Fruit fly (Drosophila melanogaster) whole organism, embryonic: ENCODE measurements around the gene aop.

Experiments
- Antp ChIP-seq: fragments of 200-800 bp; sonication (Bioruptor generic); optimal IDR thresholded peaks from 3 replicates; lab custom pipeline; 2016; ENCODE audit warnings: missing biosample characterization, missing genetic modification characterization
- Bdp1 ChIP-seq: fragments of 200-800 bp; sonication (Bioruptor generic); optimal IDR thresholded peaks from 3 replicates; lab custom pipeline; 2016; ENCODE audit warnings: missing biosample characterization, missing genetic modification characterization
- Bgb ChIP-seq: fragments of 200-800 bp; sonication (Bioruptor generic); IDR thresholded peaks from 2 replicates; pipeline ENCODE4 v1.3.6; 2022; ENCODE audit warnings: missing biosample characterization, missing genetic modification characterization; ENCODE audit not compliant: partially characterized antibody
- CG10462 ChIP-seq: fragments of 200-800 bp; sonication (Bioruptor generic); optimal IDR thresholded peaks from 2 replicates; lab custom pipeline; 2016; ENCODE audit warnings: missing biosample characterization, missing genetic modification characterization
- CG11723 ChIP-seq: fragments of 200-800 bp; sonication (Bioruptor generic); optimal IDR thresholded peaks from 2 replicates; lab custom pipeline; 2017; ENCODE audit warnings: missing biosample characterization, mild to moderate bottlenecking, missing genetic modification characterization
- CG1529 ChIP-seq: fragments of 200-800 bp; sonication (Bioruptor generic); optimal IDR thresholded peaks from 3 replicates; lab custom pipeline; 2018; ENCODE audit warnings: missing biosample characterization, missing genetic modification characterization
- CG16779 ChIP-seq: fragments of 200-800 bp; sonication (Bioruptor generic); IDR thresholded peaks from 2 replicates; pipeline ENCODE4 v1.3.6; 2022; ENCODE audit warnings: missing biosample characterization, missing genetic modification characterization
- CG2120 ChIP-seq: fragments of 200-800 bp; sonication (Bioruptor generic); optimal IDR thresholded peaks from 3 replicates; lab custom pipeline; 2016; ENCODE audit warnings: missing biosample characterization, missing genetic modification characterization
- CG2202 ChIP-seq: fragments of 200-800 bp; sonication (Bioruptor generic); optimal IDR thresholded peaks from 2 replicates; lab custom pipeline; 2018; ENCODE audit warnings: missing biosample characterization, mild to moderate bottlenecking, missing genetic modification characterization
- CG32772 ChIP-seq: fragments of 200-800 bp; sonication (Bioruptor generic); IDR thresholded peaks from 2 replicates; pipeline ENCODE4 v1.3.6; 2022; ENCODE audit warnings: missing biosample characterization, missing genetic modification characterization
- CG34422 ChIP-seq: fragments of 200-800 bp; sonication (Bioruptor generic); IDR thresholded peaks from 3 replicates; pipeline ENCODE4 v1.3.6; 2022; ENCODE audit warnings: missing biosample characterization, missing genetic modification characterization
- CG42726 ChIP-seq: fragments of 200-800 bp; sonication (Bioruptor generic); IDR thresholded peaks from 2 replicates; pipeline ENCODE4 v1.3.6; 2022; ENCODE audit warnings: missing biosample characterization, missing genetic modification characterization; ENCODE audit not compliant: partially characterized antibody
- CG4424 ChIP-seq: fragments of 200-800 bp; sonication (Bioruptor generic); optimal IDR thresholded peaks from 3 replicates; lab custom pipeline; 2016; ENCODE audit warnings: missing biosample characterization, missing genetic modification characterization
- CG4617 ChIP-seq: fragments of 200-800 bp; sonication (Bioruptor generic); optimal IDR thresholded peaks from 3 replicates; lab custom pipeline; 2016; ENCODE audit warnings: missing biosample characterization, missing genetic modification characterization, borderline replicate concordance
- CG4820 ChIP-seq: fragments of 200-800 bp; sonication (Bioruptor generic); optimal IDR thresholded peaks from 3 replicates; lab custom pipeline; 2016; ENCODE audit warnings: missing biosample characterization, missing genetic modification characterization
- CG6854 ChIP-seq: fragments of 200-800 bp; sonication (Bioruptor generic); optimal IDR thresholded peaks from 3 replicates; lab custom pipeline; 2017; ENCODE audit warnings: missing biosample characterization, mild to moderate bottlenecking, missing genetic modification characterization
- CG7745 ChIP-seq: fragments of 200-800 bp; sonication (Bioruptor generic); optimal IDR thresholded peaks from 2 replicates; lab custom pipeline; 2018; ENCODE audit warnings: missing biosample characterization, mild to moderate bottlenecking, missing genetic modification characterization, moderate library complexity
- CG7963 ChIP-seq: fragments of 200-800 bp; sonication (Bioruptor generic); IDR thresholded peaks from 3 replicates; pipeline ENCODE4 v1.3.6; 2022; ENCODE audit warnings: missing biosample characterization, missing genetic modification characterization; ENCODE audit not compliant: partially characterized antibody
- CG8359 ChIP-seq: fragments of 200-800 bp; sonication (Bioruptor generic); optimal IDR thresholded peaks from 2 replicates; lab custom pipeline; 2017; ENCODE audit warnings: missing biosample characterization, mild to moderate bottlenecking, missing genetic modification characterization, borderline replicate concordance
- CG9932 ChIP-seq: fragments of 200-800 bp; sonication (Bioruptor generic); IDR thresholded peaks from 2 replicates; pipeline ENCODE4 v1.3.6; 2022; ENCODE audit warnings: missing biosample characterization, missing genetic modification characterization
- CTCF ChIP-seq: fragments of 200-800 bp; sonication (Bioruptor generic); optimal IDR thresholded peaks from 2 replicates; lab custom pipeline; 2017; ENCODE audit warnings: missing biosample characterization, mild to moderate bottlenecking, missing genetic modification characterization, moderate library complexity
- D ChIP-seq, 2 experiments: fragments of 200-800 bp in 1 of 2; fragments of >200 bp in 1 of 2; sonication (Bioruptor generic) in 1 of 2; optimal IDR thresholded peaks; 2 replicates in 1 of 2; 3 replicates in 1 of 2; lab custom pipeline; 2017; ENCODE audit warnings: mild to moderate bottlenecking in 1 of 2, missing biosample characterization in 1 of 2, missing genetic modification characterization in 1 of 2, missing genetic modification reagents in 1 of 2
- Dbx ChIP-seq: fragments of 200-800 bp; sonication (Bioruptor generic); IDR thresholded peaks from 3 replicates; pipeline ENCODE4 v1.3.6; 2022; ENCODE audit warnings: missing biosample characterization, missing genetic modification characterization
- Deaf1 ChIP-seq: fragments of 200-800 bp; optimal IDR thresholded peaks from 3 replicates; lab custom pipeline; 2019; ENCODE audit warnings: missing biosample characterization, mild to moderate bottlenecking, missing genetic modification characterization, moderate library complexity
- GATAe ChIP-seq: fragments of 200-800 bp; sonication (Bioruptor generic); conservative IDR thresholded peaks from 2 replicates; pipeline ENCODE4 v1.3.6; 2022; ENCODE audit warnings: missing biosample characterization, missing genetic modification characterization
- HLH3B ChIP-seq: fragments of 200-800 bp; sonication (Bioruptor generic); IDR thresholded peaks from 2 replicates; pipeline ENCODE4 v1.3.6; 2022; ENCODE audit warnings: missing biosample characterization, missing genetic modification characterization
- HLH4C ChIP-seq: fragments of 200-800 bp; sonication (Bioruptor generic); IDR thresholded peaks from 3 replicates; pipeline ENCODE4 v1.3.6; 2022; ENCODE audit warnings: missing biosample characterization, missing genetic modification characterization; ENCODE audit not compliant: partially characterized antibody
- Hr3 ChIP-seq: fragments of 200-800 bp; sonication (Bioruptor generic); optimal IDR thresholded peaks from 3 replicates; lab custom pipeline; 2016; ENCODE audit warnings: missing biosample characterization, missing genetic modification characterization
- Hr39 ChIP-seq: fragments of >200 bp; optimal IDR thresholded peaks from 2 replicates; lab custom pipeline; 2017
- NK7.1 ChIP-seq: fragments of 200-800 bp; sonication (Bioruptor generic); optimal IDR thresholded peaks from 3 replicates; lab custom pipeline; 2016; ENCODE audit warnings: missing biosample characterization, missing genetic modification characterization
- Nf-YA ChIP-seq: fragments of 200-800 bp; sonication (Bioruptor generic); IDR thresholded peaks from 2 replicates; pipeline ENCODE4 v1.3.6; 2022; ENCODE audit warnings: missing biosample characterization, missing genetic modification characterization
- az2 ChIP-seq: fragments of 200-800 bp; sonication (Bioruptor generic); optimal IDR thresholded peaks from 3 replicates; lab custom pipeline; 2016; ENCODE audit warnings: missing biosample characterization, missing genetic modification characterization
- cato ChIP-seq: fragments of 200-800 bp; sonication (Bioruptor generic); optimal IDR thresholded peaks from 2 replicates; lab custom pipeline; 2016; ENCODE audit warnings: missing biosample characterization, missing genetic modification characterization, borderline replicate concordance
- chm ChIP-seq: fragments of 200-800 bp; sonication (Bioruptor generic); IDR thresholded peaks from 2 replicates; pipeline ENCODE4 v1.3.6; 2022; ENCODE audit warnings: missing biosample characterization, missing genetic modification characterization
- cwo ChIP-seq: fragments of 200-800 bp; sonication (Bioruptor generic); optimal IDR thresholded peaks from 3 replicates; lab custom pipeline; 2017; ENCODE audit warnings: missing biosample characterization, missing genetic modification characterization, mild to moderate bottlenecking, moderate library complexity, missing genetic modification reagents
- dmrt11E ChIP-seq: fragments of 200-800 bp; sonication (Bioruptor generic); optimal IDR thresholded peaks from 3 replicates; lab custom pipeline; 2018; ENCODE audit warnings: missing biosample characterization, mild to moderate bottlenecking, missing genetic modification characterization, moderate library complexity
- esg ChIP-seq: fragments of 200-800 bp; sonication (Bioruptor generic); conservative IDR thresholded peaks from 2 replicates; pipeline ENCODE4 v1.3.6; 2022; ENCODE audit warnings: missing biosample characterization, missing genetic modification characterization
- gsb ChIP-seq: fragments of 200-800 bp; sonication (Bioruptor generic); IDR thresholded peaks from 2 replicates; pipeline ENCODE4 v1.3.6; 2022; ENCODE audit warnings: missing biosample characterization, missing genetic modification characterization
- insv ChIP-seq, 2 experiments: fragments of 200-800 bp; sonication (Bioruptor generic); optimal IDR thresholded peaks; 3 replicates each; lab custom pipeline; 2016 to 2018; ENCODE audit warnings: missing biosample characterization in 2 of 2, missing genetic modification characterization in 2 of 2
- lbe ChIP-seq: fragments of 200-800 bp; sonication (Bioruptor generic); optimal IDR thresholded peaks from 2 replicates; lab custom pipeline; 2016; ENCODE audit warnings: missing biosample characterization, mild to moderate bottlenecking, missing genetic modification characterization
- odd ChIP-seq: fragments of 200-800 bp; sonication (Bioruptor generic); optimal IDR thresholded peaks from 2 replicates; lab custom pipeline; 2017; ENCODE audit warnings: missing biosample characterization, mild to moderate bottlenecking, missing genetic modification characterization
- peb ChIP-seq: fragments of 200-800 bp; sonication (Bioruptor generic); IDR thresholded peaks from 2 replicates; pipeline ENCODE4 v1.3.6; 2022; ENCODE audit warnings: missing biosample characterization, missing genetic modification characterization
- pzg ChIP-seq: fragments of 200-800 bp; sonication (Bioruptor generic); optimal IDR thresholded peaks from 3 replicates; lab custom pipeline; 2018; ENCODE audit warnings: missing biosample characterization, mild to moderate bottlenecking, missing genetic modification characterization, moderate library complexity
- schlank ChIP-seq: fragments of 200-800 bp; sonication (Bioruptor generic); optimal IDR thresholded peaks from 2 replicates; lab custom pipeline; 2018; ENCODE audit warnings: missing biosample characterization, mild to moderate bottlenecking, missing genetic modification characterization
- slou ChIP-seq: fragments of 200-800 bp; sonication (Bioruptor generic); optimal IDR thresholded peaks from 3 replicates; lab custom pipeline; 2016; ENCODE audit warnings: missing biosample characterization, missing genetic modification characterization
- sr ChIP-seq: fragments of 200-800 bp; sonication (Bioruptor generic); IDR thresholded peaks from 3 replicates; pipeline ENCODE4 v1.3.6; 2022; ENCODE audit warnings: missing biosample characterization, missing genetic modification characterization
- stwl ChIP-seq: fragments of 200-800 bp; sonication (Bioruptor generic); optimal IDR thresholded peaks from 3 replicates; lab custom pipeline; 2018; ENCODE audit warnings: missing biosample characterization, mild to moderate bottlenecking, missing genetic modification characterization, moderate library complexity
- tup ChIP-seq: fragments of 200-800 bp; sonication (Bioruptor generic); optimal IDR thresholded peaks from 2 replicates; lab custom pipeline; 2016; ENCODE audit warnings: missing biosample characterization, mild to moderate bottlenecking, missing genetic modification characterization, moderate library complexity
- z ChIP-seq: fragments of 200-800 bp; sonication (Bioruptor generic); IDR thresholded peaks from 3 replicates; pipeline ENCODE4 v1.3.6; 2022; ENCODE audit warnings: missing biosample characterization, missing genetic modification characterization

The aop gene

DNA sequence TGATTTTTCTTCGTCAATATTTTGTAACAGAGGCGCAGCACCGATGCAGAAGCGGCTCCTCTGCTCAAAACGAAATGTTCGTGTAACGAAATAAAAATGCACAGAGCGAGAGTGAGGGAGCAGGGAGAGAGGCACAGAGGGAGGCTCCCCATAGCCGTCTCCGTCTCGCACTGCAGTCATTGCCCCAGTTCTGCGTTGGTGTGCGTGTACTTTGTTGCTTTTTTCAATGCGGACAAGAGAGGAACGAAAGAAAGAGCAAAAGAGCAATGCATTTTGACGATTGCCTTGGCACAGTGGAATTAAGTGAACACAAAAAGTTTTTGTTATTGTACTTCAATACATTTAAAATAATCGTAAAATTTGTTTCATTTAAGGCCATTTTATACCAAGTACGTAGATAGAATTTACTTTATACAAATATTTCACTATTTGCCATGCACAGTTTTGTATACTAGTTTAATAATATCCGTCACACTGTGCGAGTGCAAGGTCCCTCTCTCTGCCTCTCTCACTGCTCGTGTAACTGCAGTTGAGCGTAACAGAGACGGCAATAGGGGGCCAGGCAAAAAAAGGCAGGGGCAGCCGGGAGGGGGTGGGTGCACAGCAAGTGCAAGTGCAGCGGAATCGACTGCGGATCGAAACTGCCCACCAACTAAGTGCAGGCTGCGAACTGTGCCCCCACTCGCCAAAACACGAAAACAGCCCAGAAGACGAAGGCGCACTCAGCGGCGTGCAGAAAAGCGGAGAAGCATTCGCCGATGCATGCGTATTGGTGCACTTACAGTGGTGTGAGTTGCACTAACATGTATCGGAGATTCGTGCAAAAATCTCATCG is 23.7 kb upstream of the aop start (continued):
- peak; percentile 100 for TF ChIP-seq CG1529
- peak; percentile 98 for TF ChIP-seq CG4617 (GFP tag; lab: Kevin White, UChicago)
- TF ChIP-seq sr, result peak; percentile 95
- TF ChIP-seq insv (GFP tag; optimal IDR thresholded peaks at IDR 0.05; lab: Kevin White, UChicago), result peak; percentile 60 to 61
- TF ChIP-seq CTCF (GFP tag; lab: Kevin White, UChicago), result peak; percentile 78
- TF ChIP-seq Bgb (GFP tag; lab: Robert Waterston, UW), result peak; percentile 34; the same call in 1 of the 2 replicates
- TF ChIP-seq Hr39 (lab: Kevin White, UChicago), result no peak
- peak; percentile 97 for TF ChIP-seq CG11723
- TF ChIP-seq cwo (GFP tag; lab: Kevin White, UChicago), result peak; percentile 90
- TF ChIP-seq HLH4C, result peak; percentile 72
- no peak for TF ChIP-seq D (optimal IDR thresholded peaks at IDR 0.05; lab: Kevin White, UChicago)
- TF ChIP-seq D (GFP tag; optimal IDR thresholded peaks at IDR 0.05; lab: Kevin White, UChicago), result peak; percentile 100
- peak; percentile 99 for TF ChIP-seq Nf-YA (GFP tag; lab: Robert Waterston, UW)
- TF ChIP-seq CG34422 (GFP tag; lab: Robert Waterston, UW), result peak; percentile 99
- TF ChIP-seq CG42726 (GFP tag; lab: Robert Waterston, UW), result no peak
- peak; percentile 99 for TF ChIP-seq cato (GFP tag; lab: Kevin White, UChicago)
- TF ChIP-seq CG4424 (GFP tag; lab: Kevin White, UChicago), result peak; percentile 99
- TF ChIP-seq dmrt11E (tag; lab: Kevin White, UChicago), result peak; percentile 100
- peak; percentile 97 for TF ChIP-seq Antp (GFP tag; lab: Kevin White, UChicago)
- TF ChIP-seq schlank (tag; lab: Kevin White, UChicago), result peak; percentile 59
- TF ChIP-seq Bdp1 (GFP tag; lab: Kevin White, UChicago), result peak; percentile 92
- peak; percentile 87 for TF ChIP-seq z (GFP tag; lab: Robert Waterston, UW)
- peak; percentile 96 for TF ChIP-seq stwl
- peak; percentile 94 for TF ChIP-seq tup
- peak; percentile 99 for TF ChIP-seq CG32772 (GFP tag; lab: Robert Waterston, UW)
- peak; percentile 98 for TF ChIP-seq esg
- peak; percentile 98 for TF ChIP-seq CG7745
- TF ChIP-seq CG16779 (GFP tag; lab: Robert Waterston, UW), result 0 out of 2 replicates have a peak, but pooled peaks have one; percentile 35
- TF ChIP-seq CG2202 (tag; lab: Kevin White, UChicago), result peak; percentile 100
- TF ChIP-seq GATAe (GFP tag; lab: Robert Waterston, UW), result 0 out of 2 replicates have a peak, but pooled peaks have one; percentile 22
- peak; percentile 99 for TF ChIP-seq lbe (GFP tag; lab: Kevin White, UChicago)
- peak; percentile 99 for TF ChIP-seq CG10462 (GFP tag; lab: Kevin White, UChicago)
- TF ChIP-seq Deaf1, result peak; percentile 80
- peak; percentile 99 for TF ChIP-seq HLH3B
- TF ChIP-seq gsb (GFP tag; lab: Robert Waterston, UW), result peak; percentile 79
- TF ChIP-seq CG8359 (GFP tag; lab: Kevin White, UChicago), result peak; percentile 96
- TF ChIP-seq Dbx, result 0 out of 3 replicates have a peak, but pooled peaks have one; percentile 30
- TF ChIP-seq Hr3 (GFP tag; lab: Kevin White, UChicago), result peak; percentile 98
- TF ChIP-seq CG7963 (GFP tag; lab: Robert Waterston, UW), result peak; percentile 65
- peak; percentile 99 for TF ChIP-seq CG4820
- TF ChIP-seq az2 (GFP tag; lab: Kevin White, UChicago), result peak; percentile 100
- peak; percentile 78 for TF ChIP-seq slou (GFP tag; lab: Kevin White, UChicago)
- TF ChIP-seq CG2120 (GFP tag; lab: Kevin White, UChicago), result peak; percentile 37
- TF ChIP-seq CG9932 (GFP tag; lab: Robert Waterston, UW), result no peak
- no peak for TF ChIP-seq pzg (GFP tag; lab: Kevin White, UChicago)
- peak; percentile 99 for TF ChIP-seq chm (GFP tag; lab: Robert Waterston, UW)
- TF ChIP-seq CG6854 (GFP tag; lab: Kevin White, UChicago), result peak; percentile 87
- peak; percentile 97 for TF ChIP-seq odd (GFP tag; lab: Kevin White, UChicago)
- TF ChIP-seq NK7.1, result peak; percentile 96
- TF ChIP-seq peb (GFP tag; lab: Robert Waterston, UW), result peak; percentile 99
